Worm (Caenorhabditis elegans): Measurements from ENCODE around the gene F46B6.6.

F46B6.6 gene

DNA sequence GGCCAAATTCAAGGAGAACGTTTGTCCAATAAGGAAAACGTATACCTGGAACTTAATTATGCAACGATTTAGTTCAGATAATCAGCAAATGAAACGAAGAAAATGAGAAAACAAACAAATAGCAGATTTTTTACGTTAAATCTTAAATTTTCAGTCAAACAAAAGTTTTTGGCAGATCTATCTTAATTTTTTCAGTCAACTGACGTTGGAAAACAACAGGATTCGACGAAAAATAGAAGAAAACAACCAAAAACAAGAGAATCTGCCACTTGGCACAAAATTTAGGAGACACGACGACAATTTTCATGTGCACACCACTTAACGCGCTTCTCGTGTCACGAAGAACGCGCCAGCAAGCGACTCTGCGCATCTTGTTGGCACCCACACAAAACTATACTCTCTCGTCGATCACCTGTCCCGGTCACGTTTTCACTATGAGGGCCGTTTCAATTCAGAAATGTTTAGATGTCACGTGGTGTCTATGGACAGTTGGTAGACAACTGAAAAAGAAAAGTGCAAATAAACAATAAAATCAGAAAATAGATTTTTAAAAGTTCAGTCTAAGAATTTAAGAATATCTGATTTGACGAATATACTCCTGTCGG lies 3.1 kb upstream of the F46B6.6 start, which contains the start of gene ztf-7 (continued):
- TF ChIP-seq madf-9 (GFP tag; conservative IDR thresholded peaks at IDR 0.05) (peak; percentile 86), egl-27 (tag; optimal IDR thresholded peaks at IDR 0.05) (no peak), nhr-102 (tag; optimal IDR thresholded peaks at IDR 0.05) (peak; percentile 97), aha-1 (tag) (peak; percentile 99), dpl-1 (GFP tag; optimal IDR thresholded peaks at IDR 0.05) (peak; percentile 87), nhr-76 (tag; optimal IDR thresholded peaks at IDR 0.05) (peak; percentile 48), vab-7 (GFP tag; IDR thresholded peaks at IDR 0.05) (peak; percentile 80), F26F4.8 (GFP tag; conservative IDR thresholded peaks at IDR 0.05) (no peak), hmg-1.1 (GFP tag; IDR thresholded peaks at IDR 0.05) (peak; percentile 91), daf-12 (tag; optimal IDR thresholded peaks at IDR 0.05) (no peak), mxl-2 (GFP tag; conservative IDR thresholded peaks at IDR 0.05) (peak; percentile 77), mdl-1 (tag; optimal IDR thresholded peaks at IDR 0.05) (peak; percentile 75 to 98), hlh-30 (tag; optimal IDR thresholded peaks at IDR 0.05; ENCODE audit: insufficient read depth) (peak; percentile 100), duxl-1 (tag; optimal IDR thresholded peaks at IDR 0.05; ENCODE audit: poor library complexity) (peak; percentile 82), Y75B8A.6 (GFP tag; IDR thresholded peaks at IDR 0.05) (no peak), F44E2.7 (GFP tag; IDR thresholded peaks at IDR 0.05) (no peak), ztf-11 (tag; optimal IDR thresholded peaks at IDR 0.05) (no peak), hlh-11 (tag; optimal IDR thresholded peaks at IDR 0.05) (peak; percentile 100), mdt-29 (GFP tag; IDR thresholded peaks at IDR 0.05) (peak; percentile 95), lin-13 (GFP tag; optimal IDR thresholded peaks at IDR 0.05) (peak; percentile 92), mxl-3 (GFP tag; optimal IDR thresholded peaks at IDR 0.05) (peak; percentile 99), mes-2 (tag; optimal IDR thresholded peaks at IDR 0.05; ENCODE audit: poor library complexity, severe bottlenecking) (peak; percentile 90), F10B5.3 (tag; optimal IDR thresholded peaks at IDR 0.05) (peak; percentile 79), tag-97 (GFP tag; IDR thresholded peaks at IDR 0.05) (no peak), lin-1 (GFP tag; IDR thresholded peaks at IDR 0.05) (peak; percentile 93), lin-39 (tag; optimal IDR thresholded peaks at IDR 0.05) (no peak), gei-8 (GFP tag; optimal IDR thresholded peaks at IDR 0.05) (peak; percentile 88), daf-8 (GFP tag; IDR thresholded peaks at IDR 0.05) (no peak), daf-19 (GFP tag; conservative IDR thresholded peaks at IDR 0.05) (peak; percentile 85), cey-2 (tag; optimal IDR thresholded peaks at IDR 0.05; ENCODE audit: borderline replicate concordance, insufficient read depth) (no peak), dve-1 (tag; optimal IDR thresholded peaks at IDR 0.05; ENCODE audit: insufficient read depth) (peak; percentile 98), jun-1 (tag; optimal IDR thresholded peaks at IDR 0.05) (peak; percentile 69), ZK337.2 (GFP tag; IDR thresholded peaks at IDR 0.05) (no peak; the same call in 1 of the 2 replicates), ama-1 (optimal IDR thresholded peaks at IDR 0.05) (peak; percentile 12), ztf-7 (tag; optimal IDR thresholded peaks at IDR 0.05) (peak; percentile 73), spr-3 (GFP tag; optimal IDR thresholded peaks at IDR 0.05) (peak; percentile 87), T20F7.1 (GFP tag; optimal IDR thresholded peaks at IDR 0.05) (peak; percentile 91), dmd-8 (GFP tag; IDR thresholded peaks at IDR 0.05) (no peak), nhr-237 (tag; optimal IDR thresholded peaks at IDR 0.05) (no peak), ceh-44 (GFP tag; IDR thresholded peaks at IDR 0.05) (no peak), snpc-4 (tag; optimal IDR thresholded peaks at IDR 0.05) (no peak), attf-4 (tag; optimal IDR thresholded peaks at IDR 0.05) (no peak), ceh-20 (GFP tag; IDR thresholded peaks at IDR 0.05) (peak; percentile 96), lim-7 (GFP tag; IDR thresholded peaks at IDR 0.05) (peak; percentile 24; the same call in 1 of the 2 replicates), rbr-2 (tag; optimal IDR thresholded peaks at IDR 0.05) (peak; percentile 95), mep-1 (tag; optimal IDR thresholded peaks at IDR 0.05) (peak; percentile 97), ctbp-1 (GFP tag; IDR thresholded peaks at IDR 0.05) (peak; percentile 92), nhr-28 (tag; optimal IDR thresholded peaks at IDR 0.05) (peak; percentile 96), T26A8.4 (GFP tag; IDR thresholded peaks at IDR 0.05) (peak; percentile 96), zip-2 (tag; optimal IDR thresholded peaks at IDR 0.05) (peak; percentile 70), ceh-62 (tag; optimal IDR thresholded peaks at IDR 0.05) (no peak)
